Worm (Caenorhabditis elegans) whole organism, late embryonic: ENCODE data around the gene T01G1.2.

Source experiments
- C38D4.7 ChIP-seq: fragments of 200-800 bp; sonication (Bioruptor generic); optimal IDR thresholded peaks from 2 replicates; lab custom pipeline; 2018; ENCODE audit warnings: mild to moderate bottlenecking, missing genetic modification characterization, moderate library complexity, missing compliant biosample characterization
- F13H6.1 ChIP-seq: sonication (generic microtip); optimal IDR thresholded peaks from 2 replicates; lab custom pipeline; 2016; ENCODE audit warnings: missing genetic modification characterization, missing compliant biosample characterization
- K02D7.2 ChIP-seq: sonication (generic microtip); optimal IDR thresholded peaks from 2 replicates; lab custom pipeline; 2017; ENCODE audit warnings: mild to moderate bottlenecking, missing genetic modification characterization, missing compliant biosample characterization
- K09A11.1 ChIP-seq: sonication (generic microtip); optimal IDR thresholded peaks from 2 replicates; lab custom pipeline; 2017; ENCODE audit warnings: antibody characterized with exemption, mild to moderate bottlenecking, missing genetic modification characterization, missing compliant biosample characterization; ENCODE audit not compliant: insufficient read depth
- T23F11.4 ChIP-seq: fragments of 200-800 bp; sonication (Bioruptor generic); optimal IDR thresholded peaks from 2 replicates; lab custom pipeline; 2018; ENCODE audit warnings: mild to moderate bottlenecking, missing genetic modification characterization, missing compliant biosample characterization
- ahr-1 ChIP-seq: sonication (generic microtip); optimal IDR thresholded peaks from 2 replicates; lab custom pipeline; 2016; ENCODE audit warnings: missing genetic modification characterization, missing compliant biosample characterization
- ama-1 ChIP-seq: fragments of 150-350 bp; optimal IDR thresholded peaks from 2 replicates; lab custom pipeline; 2014
- ceh-19 ChIP-seq: fragments of 200-800 bp; sonication (Bioruptor generic); optimal IDR thresholded peaks from 2 replicates; lab custom pipeline; 2018; ENCODE audit warnings: mild to moderate bottlenecking, missing genetic modification characterization, missing compliant biosample characterization
- ceh-22 ChIP-seq: sonication (generic microtip); optimal IDR thresholded peaks from 2 replicates; lab custom pipeline; 2017; ENCODE audit warnings: missing biosample characterization, missing genetic modification characterization
- ceh-30 ChIP-seq: fragments of 150-350 bp; optimal IDR thresholded peaks from 2 replicates; lab custom pipeline; 2014; ENCODE audit warnings: missing biosample characterization, missing genetic modification characterization
- ceh-34 ChIP-seq: sonication (generic microtip); optimal IDR thresholded peaks from 2 replicates; lab custom pipeline; 2016; ENCODE audit warnings: mild to moderate bottlenecking, missing genetic modification characterization, missing compliant biosample characterization
- ceh-45 ChIP-seq: fragments of 200-800 bp; sonication (Bioruptor generic); IDR thresholded peaks from 2 replicates; pipeline ENCODE4 v1.3.6; 2022; ENCODE audit warnings: missing genetic modification reagents, missing genetic modification characterization, missing compliant biosample characterization
- ceh-6 ChIP-seq: fragments of 200-800 bp; sonication (Bioruptor generic); optimal IDR thresholded peaks from 2 replicates; lab custom pipeline; 2018; ENCODE audit warnings: mild to moderate bottlenecking, missing genetic modification characterization, missing compliant biosample characterization
- dmd-4 ChIP-seq: sonication (generic microtip); optimal IDR thresholded peaks from 2 replicates; lab custom pipeline; 2016; ENCODE audit warnings: borderline replicate concordance, missing genetic modification characterization, missing compliant biosample characterization
- dve-1 ChIP-seq: sonication (generic microtip); optimal IDR thresholded peaks from 2 replicates; lab custom pipeline; 2017; ENCODE audit warnings: antibody characterized with exemption, mild to moderate bottlenecking, missing genetic modification characterization, missing compliant biosample characterization
- elt-2 ChIP-seq: sonication (generic microtip); optimal IDR thresholded peaks from 2 replicates; lab custom pipeline; 2016; ENCODE audit warnings: missing genetic modification reagents, missing genetic modification characterization, missing compliant biosample characterization
- eyg-1 ChIP-seq: sonication (generic microtip); optimal IDR thresholded peaks from 2 replicates; lab custom pipeline; 2016; ENCODE audit warnings: missing genotype, missing genetic modification characterization, missing compliant biosample characterization
- fax-1 ChIP-seq: sonication (generic microtip); optimal IDR thresholded peaks from 2 replicates; lab custom pipeline; 2016; ENCODE audit warnings: missing genotype, missing genetic modification characterization, missing compliant biosample characterization
- fkh-10 ChIP-seq: fragments of 150-350 bp; optimal IDR thresholded peaks from 2 replicates; lab custom pipeline; 2014; ENCODE audit warnings: missing biosample characterization, missing genetic modification reagents, missing genetic modification characterization
- fkh-6 ChIP-seq: sonication (generic microtip); optimal IDR thresholded peaks from 2 replicates; lab custom pipeline; 2016; ENCODE audit warnings: missing genetic modification characterization, missing compliant biosample characterization
- gmeb-2 ChIP-seq: sonication (generic microtip); optimal IDR thresholded peaks from 2 replicates; lab custom pipeline; 2016; ENCODE audit warnings: missing genetic modification characterization, inconsistent platforms, missing compliant biosample characterization
- hlh-13 ChIP-seq: fragments of 200-800 bp; sonication (Bioruptor generic); optimal IDR thresholded peaks from 2 replicates; lab custom pipeline; 2018; ENCODE audit warnings: mild to moderate bottlenecking, missing genetic modification characterization, missing compliant biosample characterization
- hlh-15 ChIP-seq: sonication (generic microtip); optimal IDR thresholded peaks from 2 replicates; lab custom pipeline; 2016; ENCODE audit warnings: missing genetic modification characterization, missing compliant biosample characterization
- hlh-6 ChIP-seq: sonication (generic microtip); optimal IDR thresholded peaks from 2 replicates; lab custom pipeline; 2016; ENCODE audit warnings: missing genotype, missing genetic modification characterization, missing compliant biosample characterization
- hlh-8 ChIP-seq: sonication (generic microtip); optimal IDR thresholded peaks from 2 replicates; lab custom pipeline; 2016; ENCODE audit warnings: missing genotype, missing genetic modification characterization, missing compliant biosample characterization
- lin-11 ChIP-seq: fragments of 200-800 bp; sonication (Bioruptor generic); optimal IDR thresholded peaks from 2 replicates; lab custom pipeline; 2018; ENCODE audit warnings: mild to moderate bottlenecking, missing genetic modification characterization, missing compliant biosample characterization
- nfya-1 ChIP-seq: sonication (generic microtip); optimal IDR thresholded peaks from 2 replicates; lab custom pipeline; 2017; ENCODE audit warnings: missing genetic modification characterization, mild to moderate bottlenecking, missing compliant biosample characterization, antibody characterized with exemption, moderate library complexity
- nhr-11 ChIP-seq: fragments of 150-350 bp; optimal IDR thresholded peaks from 2 replicates; lab custom pipeline; 2014; ENCODE audit warnings: missing biosample characterization, missing genetic modification characterization
- nhr-232 ChIP-seq: sonication (generic microtip); optimal IDR thresholded peaks from 2 replicates; lab custom pipeline; 2016; ENCODE audit warnings: missing genetic modification characterization, missing compliant biosample characterization
- npax-4 ChIP-seq: sonication (generic microtip); optimal IDR thresholded peaks from 2 replicates; lab custom pipeline; 2016; ENCODE audit warnings: missing genetic modification characterization, missing compliant biosample characterization
- pag-3 ChIP-seq: sonication (generic microtip); optimal IDR thresholded peaks from 2 replicates; lab custom pipeline; 2016; ENCODE audit warnings: missing compliant biosample characterization, missing genetic modification characterization, borderline replicate concordance
- pha-2 ChIP-seq: sonication (generic microtip); optimal IDR thresholded peaks from 2 replicates; lab custom pipeline; 2017; ENCODE audit warnings: mild to moderate bottlenecking, missing genetic modification characterization, missing compliant biosample characterization
- pha-4 ChIP-seq: fragments of 150-350 bp; optimal IDR thresholded peaks from 2 replicates; lab custom pipeline; 2018; ENCODE audit warnings: missing biosample characterization, missing genetic modification reagents, missing genetic modification characterization
- ref-2 ChIP-seq: sonication (generic microtip); optimal IDR thresholded peaks from 2 replicates; lab custom pipeline; 2016; ENCODE audit warnings: missing genetic modification characterization, missing compliant biosample characterization
- sox-2 ChIP-seq: fragments of 200-800 bp; sonication (Bioruptor generic); IDR thresholded peaks from 2 replicates; pipeline ENCODE4 v1.3.6; 2022; ENCODE audit warnings: missing genetic modification reagents, missing genetic modification characterization, missing compliant biosample characterization
- sox-4 ChIP-seq: sonication (generic microtip); optimal IDR thresholded peaks from 2 replicates; lab custom pipeline; 2017; ENCODE audit warnings: mild to moderate bottlenecking, missing genetic modification characterization, inconsistent platforms, missing compliant biosample characterization
- unc-55 ChIP-seq: sonication (generic microtip); optimal IDR thresholded peaks from 2 replicates; lab custom pipeline; 2017; ENCODE audit warnings: missing biosample characterization, missing genetic modification reagents, missing genetic modification characterization
- zip-5 ChIP-seq: sonication (generic microtip); optimal IDR thresholded peaks from 2 replicates; lab custom pipeline; 2016; ENCODE audit warnings: missing genetic modification characterization, missing compliant biosample characterization

Gene T01G1.2

ce11 chrIV:11329269-11329668 lies 24.9 kb upstream of the T01G1.2 start, which contains the start of gene leo-1:
Gene leo-1 (minus strand): TSS chrIV:11329369.
- no peak for TF ChIP-seq fkh-10
- TF ChIP-seq ceh-30 (tag; lab: Kevin White, UChicago): no peak
- TF ChIP-seq elt-2 (tag; lab: Kevin White, UChicago): no peak
- no peak for TF ChIP-seq hlh-8
- TF ChIP-seq ref-2 (tag; lab: Kevin White, UChicago): no peak
- TF ChIP-seq ama-1 (lab: Kevin White, UChicago): no peak
- TF ChIP-seq dmd-4 (tag; lab: Kevin White, UChicago): no peak
- TF ChIP-seq nhr-11: no peak
- TF ChIP-seq unc-55: no peak

DNA sequence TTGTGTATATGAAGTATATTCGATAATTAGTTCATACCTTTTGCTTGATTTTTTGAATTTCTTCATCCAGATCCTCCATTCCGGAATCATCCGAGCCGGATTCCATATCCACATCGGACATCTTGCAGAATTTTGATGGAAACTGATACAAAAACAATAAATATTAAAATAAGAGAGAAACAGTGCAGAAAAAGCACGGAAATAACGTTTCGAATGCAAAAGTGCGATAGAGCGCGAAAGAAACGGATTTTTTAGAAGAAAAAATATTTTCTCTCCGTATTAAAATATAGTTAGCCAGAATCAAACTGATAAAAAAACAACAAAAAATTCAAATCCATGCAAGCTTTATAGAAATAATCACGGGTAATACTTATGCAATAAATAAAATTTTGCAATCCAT lies 21.5 kb upstream of the T01G1.2 start, which contains the start of gene sart-3:
sart-3 (minus strand) TSS at position 219 of the 400 bp plus-strand sequence.
- TF ChIP-seq ceh-6: no peak
- TF ChIP-seq eyg-1 (tag; lab: Kevin White, UChicago): no peak
- TF ChIP-seq gmeb-2: no peak
- TF ChIP-seq nfya-1: no peak
- no peak for TF ChIP-seq T23F11.4 (GFP tag; lab: Kevin White, UChicago)
- TF ChIP-seq hlh-15 (tag; lab: Kevin White, UChicago): no peak
- TF ChIP-seq fkh-6 (tag; lab: Kevin White, UChicago): no peak
- no peak for TF ChIP-seq pha-4 (tag; lab: Kevin White, UChicago)
- no peak for TF ChIP-seq sox-2 (GFP tag; lab: Robert Waterston, UW)
- no peak for TF ChIP-seq zip-5
- TF ChIP-seq nhr-232 (tag; lab: Kevin White, UChicago): no peak
- TF ChIP-seq hlh-8: no peak
- TF ChIP-seq pag-3: no peak
- TF ChIP-seq npax-4 (tag; lab: Kevin White, UChicago): no peak
- no peak for TF ChIP-seq lin-11 (tag; lab: Kevin White, UChicago)

- no peak for TF ChIP-seq ceh-34 (tag; lab: Kevin White, UChicago)
- TF ChIP-seq fax-1 (tag; lab: Kevin White, UChicago): no peak
- TF ChIP-seq ceh-45 (GFP tag; lab: Robert Waterston, UW): no peak
- no peak for TF ChIP-seq sox-4 (tag; lab: Kevin White, UChicago)
- no peak for TF ChIP-seq dve-1 (tag; lab: Kevin White, UChicago)
- no peak for TF ChIP-seq nfya-1
- no peak for TF ChIP-seq ahr-1 (tag; lab: Kevin White, UChicago)
- no peak for TF ChIP-seq ceh-22 (tag; lab: Kevin White, UChicago)
- TF ChIP-seq hlh-6 (tag; lab: Kevin White, UChicago): no peak
- no peak for TF ChIP-seq ceh-19
- TF ChIP-seq ceh-6: no peak
- TF ChIP-seq hlh-13 (GFP tag; lab: Kevin White, UChicago): no peak
- no peak for TF ChIP-seq C38D4.7 (GFP tag; lab: Kevin White, UChicago)
- no peak for TF ChIP-seq F13H6.1 (tag; lab: Kevin White, UChicago)
- TF ChIP-seq pha-2 (tag; lab: Kevin White, UChicago): no peak
- TF ChIP-seq hlh-8: no peak
- no peak for TF ChIP-seq K02D7.2 (tag; lab: Kevin White, UChicago)
Observed at ce11 chrIV:11336180-11336579, 18.0 kb upstream of the T01G1.2 start.

DNA sequence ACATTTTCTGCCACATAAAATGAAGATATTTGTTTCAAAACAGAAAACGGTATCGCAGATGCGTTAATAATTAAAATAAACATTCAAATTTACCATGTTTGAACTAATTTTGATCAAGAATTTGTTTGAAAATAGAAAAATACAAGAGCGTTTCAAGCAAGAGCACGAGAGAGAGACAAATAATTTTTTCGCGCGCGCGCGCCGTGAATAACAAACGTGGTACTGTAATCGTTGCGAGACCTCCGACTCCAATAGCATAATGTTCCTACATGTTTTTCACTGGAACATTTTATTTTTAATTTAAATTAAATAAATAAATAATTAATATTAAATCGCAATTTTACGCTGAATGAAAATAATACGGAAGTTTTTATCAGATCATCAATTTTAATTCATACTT lies 17.2 kb upstream of the T01G1.2 start, which contains the start of gene F54E12.2:
F54E12.2 (minus strand) TSS at position 164 of the 400 bp plus-strand sequence.
- TF ChIP-seq K09A11.1 (tag; lab: Kevin White, UChicago): no peak
- TF ChIP-seq hlh-15 (tag; lab: Kevin White, UChicago): no peak
- TF ChIP-seq hlh-13 (GFP tag; lab: Kevin White, UChicago): no peak
- TF ChIP-seq eyg-1 (tag; lab: Kevin White, UChicago): no peak
